Fruit fly (Drosophila melanogaster) whole organism, embryonic: ENCODE data around the gene SclA.

Experiments
- Aef1 ChIP-seq: fragments of 200-800 bp; sonication (Bioruptor generic); IDR thresholded peaks from 3 replicates; pipeline ENCODE4 v1.3.6; 2022; ENCODE audit warnings: missing biosample characterization, missing genetic modification characterization
- Bdp1 ChIP-seq: fragments of 200-800 bp; sonication (Bioruptor generic); optimal IDR thresholded peaks from 3 replicates; lab custom pipeline; 2016; ENCODE audit warnings: missing biosample characterization, missing genetic modification characterization
- CG11398 ChIP-seq: fragments of 200-800 bp; sonication (Bioruptor generic); optimal IDR thresholded peaks from 2 replicates; lab custom pipeline; 2016; ENCODE audit warnings: missing biosample characterization, missing genetic modification characterization
- CG17568 ChIP-seq: fragments of 200-800 bp; sonication (Bioruptor generic); optimal IDR thresholded peaks from 2 replicates; lab custom pipeline; 2018; ENCODE audit warnings: missing biosample characterization, mild to moderate bottlenecking, missing genetic modification characterization, moderate library complexity
- CG17829 ChIP-seq: fragments of 200-800 bp; optimal IDR thresholded peaks from 2 replicates; lab custom pipeline; 2019; ENCODE audit warnings: missing biosample characterization, mild to moderate bottlenecking, missing genetic modification characterization, moderate library complexity
- CG17912 ChIP-seq: fragments of 200-800 bp; sonication (Bioruptor generic); optimal IDR thresholded peaks from 2 replicates; lab custom pipeline; 2018; ENCODE audit warnings: missing biosample characterization, mild to moderate bottlenecking, missing genetic modification characterization
- CG30020 ChIP-seq: fragments of 200-800 bp; optimal IDR thresholded peaks from 2 replicates; lab custom pipeline; 2019; ENCODE audit warnings: missing biosample characterization, mild to moderate bottlenecking, missing genetic modification characterization, moderate library complexity
- CG31365 ChIP-seq: fragments of 200-800 bp; sonication (Bioruptor generic); optimal IDR thresholded peaks from 2 replicates; lab custom pipeline; 2018; ENCODE audit warnings: missing biosample characterization, mild to moderate bottlenecking, missing genetic modification characterization
- CG31388 ChIP-seq: fragments of 200-800 bp; sonication (Bioruptor generic); optimal IDR thresholded peaks from 2 replicates; lab custom pipeline; 2016; ENCODE audit warnings: missing biosample characterization, missing genetic modification characterization
- CG32772 ChIP-seq: fragments of 200-800 bp; sonication (Bioruptor generic); IDR thresholded peaks from 2 replicates; pipeline ENCODE4 v1.3.6; 2022; ENCODE audit warnings: missing biosample characterization, missing genetic modification characterization
- CG33213 ChIP-seq: fragments of 200-800 bp; sonication (Bioruptor generic); optimal IDR thresholded peaks from 3 replicates; lab custom pipeline; 2016; ENCODE audit warnings: missing biosample characterization, missing genetic modification characterization
- CG3407 ChIP-seq: fragments of 200-800 bp; sonication (Bioruptor generic); optimal IDR thresholded peaks from 2 replicates; lab custom pipeline; 2018; ENCODE audit warnings: missing biosample characterization, mild to moderate bottlenecking, missing genetic modification characterization
- CG34422 ChIP-seq: fragments of 200-800 bp; sonication (Bioruptor generic); IDR thresholded peaks from 3 replicates; pipeline ENCODE4 v1.3.6; 2022; ENCODE audit warnings: missing biosample characterization, missing genetic modification characterization
- CG7271 ChIP-seq: fragments of 200-800 bp; sonication (Bioruptor generic); optimal IDR thresholded peaks from 2 replicates; lab custom pipeline; 2018; ENCODE audit warnings: missing biosample characterization, mild to moderate bottlenecking, missing genetic modification characterization, moderate library complexity
- CG7839 ChIP-seq: fragments of 200-800 bp; sonication (Bioruptor generic); optimal IDR thresholded peaks from 3 replicates; lab custom pipeline; 2018; ENCODE audit warnings: missing biosample characterization, mild to moderate bottlenecking, missing genetic modification characterization, moderate library complexity
- CG7987 ChIP-seq: fragments of 200-800 bp; sonication (Bioruptor generic); optimal IDR thresholded peaks from 2 replicates; lab custom pipeline; 2018; ENCODE audit warnings: missing biosample characterization, mild to moderate bottlenecking, missing genetic modification characterization, moderate library complexity
- CG8089 ChIP-seq: fragments of 200-800 bp; sonication (Bioruptor generic); optimal IDR thresholded peaks from 3 replicates; lab custom pipeline; 2016; ENCODE audit warnings: missing biosample characterization, missing genetic modification characterization
- CG8765 ChIP-seq: fragments of 200-800 bp; sonication (Bioruptor generic); IDR thresholded peaks from 2 replicates; pipeline ENCODE4 v1.3.6; 2022; ENCODE audit warnings: missing biosample characterization, missing genetic modification characterization
- CG9437 ChIP-seq: fragments of 200-800 bp; sonication (Bioruptor generic); optimal IDR thresholded peaks from 2 replicates; lab custom pipeline; 2018; ENCODE audit warnings: missing biosample characterization, mild to moderate bottlenecking, missing genetic modification characterization
- Dad ChIP-seq: fragments of 200-800 bp; sonication (Bioruptor generic); optimal IDR thresholded peaks from 3 replicates; lab custom pipeline; 2016; ENCODE audit warnings: missing biosample characterization, missing genetic modification characterization
- Dip3 ChIP-seq: fragments of 200-800 bp; sonication (Bioruptor generic); optimal IDR thresholded peaks from 3 replicates; lab custom pipeline; 2016; ENCODE audit warnings: missing biosample characterization, missing genetic modification characterization
- Dll ChIP-seq: fragments of 200-800 bp; sonication (Bioruptor generic); IDR thresholded peaks from 4 replicates; pipeline ENCODE4 v1.3.6; 2022; ENCODE audit warnings: missing biosample characterization, missing genetic modification characterization; ENCODE audit not compliant: partially characterized antibody
- H2.0 ChIP-seq: fragments of 200-800 bp; sonication (Bioruptor generic); IDR thresholded peaks from 2 replicates; pipeline ENCODE4 v1.3.6; 2022; ENCODE audit warnings: missing biosample characterization, missing genetic modification characterization
- HHEX ChIP-seq: fragments of 200-800 bp; sonication (Bioruptor generic); optimal IDR thresholded peaks from 3 replicates; lab custom pipeline; 2017; ENCODE audit warnings: missing biosample characterization, mild to moderate bottlenecking, missing genetic modification characterization, missing genetic modification reagents
- Hmr ChIP-seq: fragments of 200-800 bp; sonication (Bioruptor generic); optimal IDR thresholded peaks from 3 replicates; lab custom pipeline; 2017; ENCODE audit warnings: mild to moderate bottlenecking, missing biosample characterization, missing genetic modification reagents, missing genetic modification characterization
- Lim3 ChIP-seq: fragments of 200-800 bp; sonication (Bioruptor generic); IDR thresholded peaks from 2 replicates; pipeline ENCODE4 v1.3.6; 2022; ENCODE audit warnings: missing biosample characterization, missing genetic modification characterization
- NFAT ChIP-seq: fragments of 200-800 bp; sonication (Bioruptor generic); IDR thresholded peaks from 2 replicates; pipeline ENCODE4 v1.3.6; 2022; ENCODE audit warnings: missing biosample characterization, missing genetic modification characterization
- Optix ChIP-seq: fragments of 200-800 bp; sonication (Bioruptor generic); IDR thresholded peaks from 3 replicates; pipeline ENCODE4 v1.3.6; 2022; ENCODE audit warnings: missing biosample characterization, missing genetic modification characterization
- Six4 ChIP-seq: fragments of 200-800 bp; sonication (Bioruptor generic); optimal IDR thresholded peaks from 2 replicates; lab custom pipeline; 2016; ENCODE audit warnings: missing biosample characterization, missing genetic modification characterization
- TFAM ChIP-seq: fragments of 200-800 bp; sonication (Bioruptor generic); optimal IDR thresholded peaks from 2 replicates; lab custom pipeline; 2017; ENCODE audit warnings: missing biosample characterization, missing genetic modification characterization, inconsistent platforms
- YL-1 ChIP-seq: fragments of 200-800 bp; sonication (Bioruptor generic); optimal IDR thresholded peaks from 3 replicates; lab custom pipeline; 2017; ENCODE audit warnings: missing biosample characterization, mild to moderate bottlenecking, missing genetic modification characterization
- amos ChIP-seq: fragments of 200-800 bp; sonication (Bioruptor generic); IDR thresholded peaks from 2 replicates; pipeline ENCODE4 v1.3.6; 2022; ENCODE audit warnings: missing biosample characterization, missing genetic modification characterization; ENCODE audit not compliant: partially characterized antibody
- bcd ChIP-seq: fragments of 200-800 bp; sonication (Bioruptor generic); optimal IDR thresholded peaks from 2 replicates; lab custom pipeline; 2017; ENCODE audit warnings: missing biosample characterization, mild to moderate bottlenecking, missing genetic modification characterization
- cas ChIP-seq: fragments of 200-800 bp; sonication (Bioruptor generic); IDR thresholded peaks from 2 replicates; pipeline ENCODE4 v1.3.6; 2022; ENCODE audit warnings: missing biosample characterization, missing genetic modification characterization
- caup ChIP-seq: fragments of 200-800 bp; sonication (Bioruptor generic); optimal IDR thresholded peaks from 3 replicates; lab custom pipeline; 2017; ENCODE audit warnings: missing biosample characterization, mild to moderate bottlenecking, missing genetic modification characterization, moderate library complexity; ENCODE audit not compliant: severe bottlenecking
- crol ChIP-seq: fragments of 200-800 bp; sonication (Bioruptor generic); IDR thresholded peaks from 2 replicates; pipeline ENCODE4 v1.3.6; 2022; ENCODE audit warnings: missing biosample characterization, missing genetic modification characterization
- dan ChIP-seq: fragments of 200-800 bp; sonication (Bioruptor generic); IDR thresholded peaks from 2 replicates; pipeline ENCODE4 v1.3.6; 2022; ENCODE audit warnings: missing biosample characterization, missing genetic modification characterization
- dimm ChIP-seq: fragments of 200-800 bp; sonication (Bioruptor generic); IDR thresholded peaks from 2 replicates; pipeline ENCODE4 v1.3.6; 2022; ENCODE audit warnings: missing biosample characterization, missing genetic modification characterization
- dysf ChIP-seq: fragments of 200-800 bp; sonication (Bioruptor generic); IDR thresholded peaks from 3 replicates; pipeline ENCODE4 v1.3.6; 2022; ENCODE audit warnings: missing biosample characterization, missing genetic modification characterization
- h ChIP-seq: fragments of >200 bp; optimal IDR thresholded peaks from 2 replicates; lab custom pipeline; 2017
- insv ChIP-seq, 2 experiments: fragments of 200-800 bp; sonication (Bioruptor generic); optimal IDR thresholded peaks; 3 replicates each; lab custom pipeline; 2016 to 2018; ENCODE audit warnings: missing biosample characterization in 2 of 2, missing genetic modification characterization in 2 of 2
- luna ChIP-seq: fragments of 200-800 bp; sonication (Bioruptor generic); optimal IDR thresholded peaks from 2 replicates; lab custom pipeline; 2016; ENCODE audit warnings: missing biosample characterization, missing genetic modification characterization
- mld ChIP-seq: fragments of 200-800 bp; sonication (Bioruptor generic); IDR thresholded peaks from 3 replicates; pipeline ENCODE4 v1.3.6; 2022; ENCODE audit warnings: missing biosample characterization, missing genetic modification characterization; ENCODE audit not compliant: partially characterized antibody
- odd ChIP-seq: fragments of 200-800 bp; sonication (Bioruptor generic); optimal IDR thresholded peaks from 2 replicates; lab custom pipeline; 2017; ENCODE audit warnings: missing biosample characterization, mild to moderate bottlenecking, missing genetic modification characterization
- pb ChIP-seq: fragments of 200-800 bp; sonication (Bioruptor generic); optimal IDR thresholded peaks from 3 replicates; lab custom pipeline; 2016; ENCODE audit warnings: missing biosample characterization, missing genetic modification characterization
- psq ChIP-seq: fragments of 200-800 bp; sonication (Bioruptor generic); optimal IDR thresholded peaks from 2 replicates; lab custom pipeline; 2017; ENCODE audit warnings: missing biosample characterization, missing genetic modification characterization
- salm ChIP-seq: fragments of 200-800 bp; sonication (Bioruptor generic); optimal IDR thresholded peaks from 2 replicates; lab custom pipeline; 2018; ENCODE audit warnings: missing biosample characterization, mild to moderate bottlenecking, missing genetic modification characterization
- sisA ChIP-seq: fragments of 200-800 bp; sonication (Bioruptor generic); IDR thresholded peaks from 2 replicates; pipeline ENCODE4 v1.3.6; 2022; ENCODE audit warnings: missing biosample characterization, missing genetic modification characterization
- slou ChIP-seq: fragments of 200-800 bp; sonication (Bioruptor generic); optimal IDR thresholded peaks from 3 replicates; lab custom pipeline; 2016; ENCODE audit warnings: missing biosample characterization, missing genetic modification characterization
- stwl ChIP-seq: fragments of 200-800 bp; sonication (Bioruptor generic); optimal IDR thresholded peaks from 3 replicates; lab custom pipeline; 2018; ENCODE audit warnings: missing biosample characterization, mild to moderate bottlenecking, missing genetic modification characterization, moderate library complexity
- tna ChIP-seq: fragments of 200-800 bp; sonication (Bioruptor generic); IDR thresholded peaks from 2 replicates; pipeline ENCODE4 v1.3.6; 2022; ENCODE audit warnings: missing biosample characterization, missing genetic modification characterization; ENCODE audit not compliant: partially characterized antibody
- unpg ChIP-seq: fragments of 200-800 bp; sonication (Bioruptor generic); optimal IDR thresholded peaks from 3 replicates; lab custom pipeline; 2018; ENCODE audit warnings: missing biosample characterization, mild to moderate bottlenecking, missing genetic modification characterization, moderate library complexity
- z ChIP-seq: fragments of 200-800 bp; sonication (Bioruptor generic); IDR thresholded peaks from 3 replicates; pipeline ENCODE4 v1.3.6; 2022; ENCODE audit warnings: missing biosample characterization, missing genetic modification characterization

SclA gene

DNA sequence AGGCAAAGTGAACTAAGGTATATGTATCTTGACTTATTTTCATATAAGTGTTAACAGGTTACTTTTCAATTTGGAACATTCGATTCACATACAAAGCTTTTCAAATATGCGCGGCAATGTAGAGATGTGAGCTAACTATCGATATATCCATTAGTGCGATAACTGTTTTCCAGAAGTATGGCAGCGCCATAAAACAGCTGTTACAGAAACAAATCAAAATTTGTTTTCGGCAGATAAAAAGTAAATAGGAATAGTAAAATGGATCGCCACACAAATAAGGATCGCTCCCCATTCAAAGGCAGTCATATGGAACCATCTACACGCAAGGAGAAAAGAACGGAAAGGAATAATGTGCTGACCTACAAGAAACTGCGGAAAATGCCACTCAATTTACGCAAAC, 41.5 kb downstream of the SclA start, which contains the start of the genes CG32832, CG31743 and CG34313 (continued):
- TF ChIP-seq YL-1 (peak; percentile 12), psq (GFP tag; lab: Kevin White, UChicago) (no peak), CG8765 (no peak), CG11398 (GFP tag; lab: Kevin White, UChicago) (no peak), z (no peak), Dip3 (GFP tag; lab: Kevin White, UChicago) (no peak), Optix (no peak), salm (no peak), h (lab: Kevin White, UChicago) (no peak), CG32772 (GFP tag; lab: Robert Waterston, UW) (no peak), Dad (GFP tag; lab: Kevin White, UChicago) (no peak), unpg (no peak), pb (GFP tag; lab: Kevin White, UChicago) (no peak), caup (GFP tag; lab: Kevin White, UChicago) (no peak), Lim3 (GFP tag; lab: Robert Waterston, UW) (no peak), amos (GFP tag; lab: Robert Waterston, UW) (peak; percentile 78; the same call in 1 of the 2 replicates), CG17912 (GFP tag; lab: Kevin White, UChicago) (no peak), CG31365 (tag; lab: Kevin White, UChicago) (no peak), insv (GFP tag; optimal IDR thresholded peaks at IDR 0.05; lab: Kevin White, UChicago) (no peak), Six4 (no peak), tna (GFP tag; lab: Robert Waterston, UW) (no peak), cas (GFP tag; lab: Robert Waterston, UW) (no peak), sisA (GFP tag; lab: Robert Waterston, UW) (no peak), CG33213 (GFP tag; lab: Kevin White, UChicago) (no peak), dan (GFP tag; lab: Robert Waterston, UW) (no peak), H2.0 (GFP tag; lab: Robert Waterston, UW) (no peak), CG7839 (tag; lab: Kevin White, UChicago) (no peak), luna (GFP tag; lab: Kevin White, UChicago) (no peak), CG30020 (tag; lab: Kevin White, UChicago) (no peak), CG17568 (no peak), CG31388 (GFP tag; lab: Kevin White, UChicago) (no peak), Dll (peak; percentile 79), stwl (tag; lab: Kevin White, UChicago) (peak; percentile 82), bcd (GFP tag; lab: Kevin White, UChicago) (no peak), dysf (GFP tag; lab: Robert Waterston, UW) (no peak), odd (GFP tag; lab: Kevin White, UChicago) (no peak), CG9437 (GFP tag; lab: Kevin White, UChicago) (no peak), dimm (no peak), CG34422 (GFP tag; lab: Robert Waterston, UW) (no peak), Hmr (GFP tag; lab: Kevin White, UChicago) (no peak), NFAT (GFP tag; lab: Robert Waterston, UW) (no peak), CG7987 (GFP tag; lab: Kevin White, UChicago) (no peak), TFAM (GFP tag; lab: Kevin White, UChicago) (no peak), CG17829 (tag; lab: Kevin White, UChicago) (peak; percentile 24), CG8089 (GFP tag; lab: Kevin White, UChicago) (no peak), Aef1 (GFP tag; lab: Robert Waterston, UW) (no peak), crol (GFP tag; lab: Robert Waterston, UW) (no peak), CG7271 (tag; lab: Kevin White, UChicago) (no peak), HHEX (no peak), CG3407 (GFP tag; lab: Kevin White, UChicago) (no peak), Bdp1 (GFP tag; lab: Kevin White, UChicago) (no peak), slou (no peak), mld (GFP tag; lab: Robert Waterston, UW) (no peak)
